Worm (Caenorhabditis elegans) whole organism, young adult: Measurements from ENCODE around the gene F12E12.2.

Experiments
- B0019.2 ChIP-seq: fragments of 200-800 bp; sonication (Bioruptor generic); conservative IDR thresholded peaks from 2 replicates; pipeline ENCODE4 v1.3.6; 2022; ENCODE audit warnings: missing genetic modification reagents, missing genetic modification characterization, missing compliant biosample characterization
- F49E8.2 ChIP-seq: sonication (generic microtip); optimal IDR thresholded peaks from 3 replicates; lab custom pipeline; 2017; ENCODE audit warnings: missing genetic modification characterization, mild to moderate bottlenecking, missing compliant biosample characterization, antibody characterized with exemption, moderate library complexity; ENCODE audit not compliant: insufficient read depth
- ama-1 ChIP-seq, 3 experiments: fragments of 150-350 bp in 1 of 3; sonication (generic microtip) in 2 of 3; optimal IDR thresholded peaks; 2 replicates each; lab custom pipeline; 2014 to 2018; ENCODE audit warnings: missing biosample characterization in 2 of 3, missing genetic modification characterization in 2 of 3, missing genetic modification reagents in 2 of 3
- aptf-2 ChIP-seq: fragments of 200-800 bp; sonication (Bioruptor generic); conservative IDR thresholded peaks from 2 replicates; pipeline ENCODE4 v1.3.6; 2022; ENCODE audit warnings: missing genetic modification reagents, missing genetic modification characterization, missing compliant biosample characterization
- him-1 ChIP-seq: sonication (generic microtip); optimal IDR thresholded peaks from 2 replicates; lab custom pipeline; 2016; ENCODE audit warnings: missing genotype, missing genetic modification reagents, missing genetic modification characterization, missing compliant biosample characterization
- hrde-1 ChIP-seq: sonication (generic microtip); optimal IDR thresholded peaks from 2 replicates; lab custom pipeline; 2016; ENCODE audit warnings: missing genetic modification characterization, mild to moderate bottlenecking, missing compliant biosample characterization, moderate library complexity, missing genotype, missing genetic modification reagents, borderline replicate concordance
- madf-6 ChIP-seq: fragments of 200-800 bp; sonication (Bioruptor generic); IDR thresholded peaks from 2 replicates; pipeline ENCODE4 v1.3.6; 2022; ENCODE audit warnings: missing genetic modification reagents, missing genetic modification characterization, missing compliant biosample characterization
- mxl-1 ChIP-seq: sonication (generic microtip); optimal IDR thresholded peaks from 2 replicates; lab custom pipeline; 2016; ENCODE audit warnings: missing genetic modification characterization, missing compliant biosample characterization
- nhr-80 ChIP-seq: sonication (generic microtip); optimal IDR thresholded peaks from 2 replicates; lab custom pipeline; 2016; ENCODE audit warnings: missing genetic modification characterization, missing compliant biosample characterization
- pbrm-1 ChIP-seq: fragments of 200-800 bp; sonication (Bioruptor generic); IDR thresholded peaks from 2 replicates; pipeline ENCODE4 v1.3.6; 2022; ENCODE audit warnings: missing genetic modification reagents, missing genetic modification characterization, missing compliant biosample characterization
- rcor-1 ChIP-seq: fragments of 200-800 bp; sonication (Bioruptor generic); IDR thresholded peaks from 2 replicates; pipeline ENCODE4 v1.3.6; 2022; ENCODE audit warnings: missing genetic modification reagents, missing genetic modification characterization, missing compliant biosample characterization
- snpc-1.1 ChIP-seq: sonication (generic microtip); optimal IDR thresholded peaks from 2 replicates; lab custom pipeline; 2017; ENCODE audit warnings: missing genetic modification characterization, mild to moderate bottlenecking, missing compliant biosample characterization, antibody characterized with exemption, moderate library complexity, missing genotype, missing genetic modification reagents; ENCODE audit not compliant: insufficient read depth
- ztf-18 ChIP-seq: sonication (generic microtip); optimal IDR thresholded peaks from 2 replicates; lab custom pipeline; 2016; ENCODE audit warnings: missing genotype, mild to moderate bottlenecking, missing genetic modification characterization, missing compliant biosample characterization
- ztf-26 ChIP-seq: sonication (generic microtip); optimal IDR thresholded peaks from 2 replicates; lab custom pipeline; 2017; ENCODE audit warnings: missing genetic modification characterization, missing compliant biosample characterization

ce11 chrII:3736893-3737375 lies 2.8 kb upstream of the F12E12.2 start, which contains the start of gene F12E12.6:
- peak; percentile 58 for TF ChIP-seq madf-6
- TF ChIP-seq him-1 (tag; lab: Kevin White, UChicago), result no peak
- TF ChIP-seq hrde-1, result no peak
- TF ChIP-seq aptf-2, result no peak
- no peak for TF ChIP-seq mxl-1
- TF ChIP-seq F49E8.2 (tag; lab: Kevin White, UChicago), result no peak
- TF ChIP-seq pbrm-1 (GFP tag; lab: Robert Waterston, UW), result no peak
- TF ChIP-seq ztf-18 (tag; lab: Kevin White, UChicago), result no peak
- no peak for TF ChIP-seq B0019.2 (GFP tag; lab: Robert Waterston, UW)
- TF ChIP-seq snpc-1.1 (tag; lab: Kevin White, UChicago), result no peak
- no peak for TF ChIP-seq nhr-80 (tag; lab: Kevin White, UChicago)
- TF ChIP-seq rcor-1, result no peak
- no peak for TF ChIP-seq ama-1 (optimal IDR thresholded peaks at IDR 0.05; lab: Kevin White, UChicago)
- TF ChIP-seq ama-1 (GFP tag; optimal IDR thresholded peaks at IDR 0.05; lab: Kevin White, UChicago), result no peak
- no peak for TF ChIP-seq ztf-26 (tag; lab: Kevin White, UChicago)
